Worm (Caenorhabditis elegans) whole organism, late embryonic: ENCODE results near the gene zipt-9.

Experiments
- ama-1 ChIP-seq: fragments of 150-350 bp; optimal IDR thresholded peaks from 2 replicates; lab custom pipeline; 2014
- ceh-18 ChIP-seq: sonication (generic microtip); optimal IDR thresholded peaks from 2 replicates; lab custom pipeline; 2016; ENCODE audit warnings: missing genetic modification characterization, missing compliant biosample characterization
- ceh-30 ChIP-seq: fragments of 150-350 bp; optimal IDR thresholded peaks from 2 replicates; lab custom pipeline; 2014; ENCODE audit warnings: missing biosample characterization, missing genetic modification characterization
- ceh-34 ChIP-seq: sonication (generic microtip); optimal IDR thresholded peaks from 2 replicates; lab custom pipeline; 2016; ENCODE audit warnings: mild to moderate bottlenecking, missing genetic modification characterization, missing compliant biosample characterization
- fkh-10 ChIP-seq: fragments of 150-350 bp; optimal IDR thresholded peaks from 2 replicates; lab custom pipeline; 2014; ENCODE audit warnings: missing biosample characterization, missing genetic modification reagents, missing genetic modification characterization
- hlh-30 ChIP-seq: sonication (generic microtip); optimal IDR thresholded peaks from 2 replicates; lab custom pipeline; 2017; ENCODE audit warnings: antibody characterized with exemption, missing genetic modification characterization, missing compliant biosample characterization; ENCODE audit not compliant: insufficient read depth
- pha-4 ChIP-seq: fragments of 150-350 bp; optimal IDR thresholded peaks from 2 replicates; lab custom pipeline; 2018; ENCODE audit warnings: missing biosample characterization, missing genetic modification reagents, missing genetic modification characterization

ce11 chrV:13716531-13716930, 1.5 kb upstream of the zipt-9 start, which contains the start of gene T01D3.6:
- TF ChIP-seq ceh-30 (tag; lab: Kevin White, UChicago) (no peak), pha-4 (tag; lab: Kevin White, UChicago) (no peak), ama-1 (lab: Kevin White, UChicago) (no peak), ceh-18 (tag; lab: Kevin White, UChicago) (no peak), fkh-10 (no peak), ceh-34 (no peak), hlh-30 (tag; lab: Kevin White, UChicago) (no peak)
